Fruit fly (Drosophila melanogaster) whole organism, adult: ENCODE data around the gene CG13306.

Source experiments
- CG11617 ChIP-seq: fragments of 200-800 bp; sonication (Bioruptor generic); optimal IDR thresholded peaks from 2 replicates; lab custom pipeline; 2017; ENCODE audit warnings: mild to moderate bottlenecking, missing biosample characterization, missing genetic modification reagents, missing genetic modification characterization
- CG12768 ChIP-seq: fragments of 200-800 bp; sonication (Bioruptor generic); optimal IDR thresholded peaks from 2 replicates; lab custom pipeline; 2017; ENCODE audit warnings: missing biosample characterization, missing genetic modification characterization, mild to moderate bottlenecking, moderate library complexity, missing genetic modification reagents
- CG14711 ChIP-seq: fragments of 200-800 bp; sonication (Bioruptor generic); optimal IDR thresholded peaks from 2 replicates; lab custom pipeline; 2018; ENCODE audit warnings: missing biosample characterization, mild to moderate bottlenecking, missing genetic modification characterization, moderate library complexity
- CG1620 ChIP-seq: fragments of 200-800 bp; sonication (Bioruptor generic); optimal IDR thresholded peaks from 2 replicates; lab custom pipeline; 2016; ENCODE audit warnings: missing biosample characterization, missing genetic modification characterization
- CG33017 ChIP-seq: fragments of 200-800 bp; sonication (Bioruptor generic); optimal IDR thresholded peaks from 2 replicates; lab custom pipeline; 2018; ENCODE audit warnings: missing biosample characterization, mild to moderate bottlenecking, missing genetic modification characterization, moderate library complexity
- CG5204 ChIP-seq: fragments of 200-800 bp; sonication (Bioruptor generic); optimal IDR thresholded peaks from 2 replicates; lab custom pipeline; 2016; ENCODE audit warnings: missing biosample characterization, missing genetic modification characterization
- CG7045 ChIP-seq: fragments of 200-800 bp; sonication (Bioruptor generic); optimal IDR thresholded peaks from 2 replicates; lab custom pipeline; 2017; ENCODE audit warnings: missing biosample characterization, mild to moderate bottlenecking, missing genetic modification characterization
- CG7101 ChIP-seq: fragments of 200-800 bp; sonication (Bioruptor generic); optimal IDR thresholded peaks from 2 replicates; lab custom pipeline; 2018; ENCODE audit warnings: missing biosample characterization, mild to moderate bottlenecking, missing genetic modification characterization, moderate library complexity
- Clk ChIP-seq: fragments of 200-800 bp; sonication (Bioruptor generic); optimal IDR thresholded peaks from 2 replicates; lab custom pipeline; 2017; ENCODE audit warnings: missing biosample characterization, missing genetic modification characterization
- Crg-1 ChIP-seq: fragments of 200-800 bp; sonication (Bioruptor generic); optimal IDR thresholded peaks from 2 replicates; lab custom pipeline; 2016; ENCODE audit warnings: missing biosample characterization, missing genetic modification characterization
- Hr96 ChIP-seq: fragments of 200-800 bp; sonication (Bioruptor generic); optimal IDR thresholded peaks from 2 replicates; lab custom pipeline; 2016; ENCODE audit warnings: missing biosample characterization, missing genetic modification characterization
- Mnt ChIP-seq: fragments of 200-800 bp; sonication (Bioruptor generic); optimal IDR thresholded peaks from 2 replicates; lab custom pipeline; 2016; ENCODE audit warnings: missing biosample characterization, mild to moderate bottlenecking, missing genetic modification characterization
- bab1 ChIP-seq: fragments of 200-800 bp; sonication (Bioruptor generic); optimal IDR thresholded peaks from 3 replicates; lab custom pipeline; 2019; ENCODE audit warnings: missing biosample characterization, mild to moderate bottlenecking, missing genetic modification characterization, moderate library complexity
- cic ChIP-seq: fragments of 200-800 bp; sonication (Bioruptor generic); optimal IDR thresholded peaks from 2 replicates; lab custom pipeline; 2017; ENCODE audit warnings: missing biosample characterization, mild to moderate bottlenecking, missing genetic modification characterization, moderate library complexity
- cnc ChIP-seq, 2 experiments: fragments of >200 bp; optimal IDR thresholded peaks; 2 replicates each; lab custom pipeline; 2017
- kay ChIP-seq: fragments of 200-800 bp; sonication (Bioruptor generic); peaks from one replicate; lab custom pipeline; 2016; ENCODE audit warnings: missing biosample characterization, missing genetic modification characterization, borderline replicate concordance
- ovo ChIP-seq: fragments of 200-800 bp; sonication (Bioruptor generic); optimal IDR thresholded peaks from 2 replicates; lab custom pipeline; 2016; ENCODE audit warnings: missing biosample characterization, missing genetic modification characterization
- pad ChIP-seq: fragments of 200-800 bp; sonication (Bioruptor generic); optimal IDR thresholded peaks from 3 replicates; lab custom pipeline; 2017; ENCODE audit warnings: missing biosample characterization, missing genetic modification characterization, mild to moderate bottlenecking, moderate library complexity, missing genetic modification reagents
- tj ChIP-seq: fragments of 200-800 bp; sonication (Bioruptor generic); optimal IDR thresholded peaks from 3 replicates; lab custom pipeline; 2017; ENCODE audit warnings: missing biosample characterization, mild to moderate bottlenecking, missing genetic modification characterization, moderate library complexity
- toe ChIP-seq: fragments of 200-800 bp; sonication (Bioruptor generic); optimal IDR thresholded peaks from 2 replicates; lab custom pipeline; 2016; ENCODE audit warnings: missing biosample characterization, missing genetic modification characterization

The CG13306 gene

dm6 chr3L:8718602-8719001 lies 30.9 kb downstream of the CG13306 start:
- TF ChIP-seq CG14711 (tag; lab: Kevin White, UChicago) (peak; percentile 35), CG7101 (tag; lab: Kevin White, UChicago) (peak; percentile 26), kay (GFP tag; lab: Kevin White, UChicago) (peak; percentile 31), toe (GFP tag; lab: Kevin White, UChicago) (no peak)

- TF ChIP-seq pad (GFP tag; lab: Kevin White, UChicago) (no peak), Clk (GFP tag; lab: Kevin White, UChicago) (no peak), cnc (optimal IDR thresholded peaks at IDR 0.05; lab: Kevin White, UChicago) (no peak), bab1 (GFP tag; lab: Kevin White, UChicago) (no peak), CG7101 (tag; lab: Kevin White, UChicago) (no peak), CG11617 (GFP tag; lab: Kevin White, UChicago) (no peak), CG1620 (no peak), cic (GFP tag; lab: Kevin White, UChicago) (no peak), ovo (GFP tag; lab: Kevin White, UChicago) (no peak), CG14711 (tag; lab: Kevin White, UChicago) (no peak), toe (GFP tag; lab: Kevin White, UChicago) (no peak), CG33017 (tag; lab: Kevin White, UChicago) (no peak), Mnt (GFP tag; lab: Kevin White, UChicago) (no peak), kay (GFP tag; lab: Kevin White, UChicago) (no peak), CG7045 (no peak), Hr96 (no peak)
Observed at dm6 chr3L:8716013-8716412, 33.5 kb downstream of the CG13306 start.

DNA sequence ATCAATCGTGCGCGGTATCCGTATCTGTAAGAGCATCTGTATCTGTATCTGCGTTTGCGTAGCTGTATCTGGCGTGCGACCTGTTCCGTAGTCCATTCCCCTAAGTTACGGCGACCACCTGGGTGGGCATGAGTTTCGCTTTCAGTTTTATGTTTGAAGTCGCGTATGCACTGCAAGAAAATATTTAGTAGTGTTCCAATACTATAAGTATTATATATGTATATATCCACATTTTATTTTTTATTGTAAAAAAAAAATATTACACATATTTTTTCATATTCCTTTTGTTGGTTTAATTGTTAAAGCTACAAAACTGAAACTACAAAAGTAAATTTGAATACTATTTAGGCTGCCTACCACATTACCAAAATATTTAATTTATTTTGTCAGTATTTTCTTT lies 36.6 kb downstream of the CG13306 start:
- TF ChIP-seq CG33017 (tag; lab: Kevin White, UChicago) (no peak), Crg-1 (GFP tag; lab: Kevin White, UChicago) (no peak), kay (GFP tag; lab: Kevin White, UChicago) (no peak), toe (GFP tag; lab: Kevin White, UChicago) (no peak), cnc (optimal IDR thresholded peaks at IDR 0.05; lab: Kevin White, UChicago) (no peak), cic (GFP tag; lab: Kevin White, UChicago) (no peak)

DNA sequence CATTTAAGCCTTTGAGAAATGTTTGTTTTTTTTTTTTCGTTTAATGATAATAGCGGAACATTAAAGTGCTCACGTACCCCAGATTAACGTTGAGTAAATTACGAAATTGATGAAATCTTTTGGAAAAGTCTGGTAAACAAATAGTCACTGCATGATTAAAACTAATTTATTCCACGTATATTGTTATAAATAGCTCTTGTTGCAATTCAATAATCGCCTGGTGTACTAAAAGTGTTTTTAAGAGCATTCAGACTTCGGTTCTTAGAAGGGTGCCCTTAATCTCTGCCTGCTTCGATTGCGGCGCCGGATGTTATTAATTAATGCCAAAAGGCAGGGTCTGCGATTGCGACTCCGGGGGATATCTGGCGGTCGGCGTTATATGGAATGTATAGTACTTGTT lies 40.7 kb downstream of the CG13306 start:
- no peak for TF ChIP-seq Hr96
- no peak for TF ChIP-seq Crg-1 (GFP tag; lab: Kevin White, UChicago)
- no peak for TF ChIP-seq CG5204 (GFP tag; lab: Kevin White, UChicago)
- no peak for TF ChIP-seq CG7045
- TF ChIP-seq CG7101 (tag; lab: Kevin White, UChicago): no peak
- TF ChIP-seq CG33017 (tag; lab: Kevin White, UChicago): no peak
- no peak for TF ChIP-seq kay (GFP tag; lab: Kevin White, UChicago)
- TF ChIP-seq CG11617 (GFP tag; lab: Kevin White, UChicago): no peak
- TF ChIP-seq toe (GFP tag; lab: Kevin White, UChicago): no peak
- no peak for TF ChIP-seq Mnt (GFP tag; lab: Kevin White, UChicago)
- TF ChIP-seq CG12768 (GFP tag; lab: Kevin White, UChicago): no peak
- TF ChIP-seq CG14711 (tag; lab: Kevin White, UChicago): no peak
- no peak for TF ChIP-seq tj (GFP tag; lab: Kevin White, UChicago)
- no peak for TF ChIP-seq ovo (GFP tag; lab: Kevin White, UChicago)
- no peak for TF ChIP-seq Clk (GFP tag; lab: Kevin White, UChicago)
- TF ChIP-seq cnc (optimal IDR thresholded peaks at IDR 0.05; lab: Kevin White, UChicago): no peak

dm6 chr3L:8707821-8708220 lies 41.7 kb downstream of the CG13306 start:
- TF ChIP-seq CG11617 (GFP tag; lab: Kevin White, UChicago) (no peak), tj (GFP tag; lab: Kevin White, UChicago) (no peak), CG1620 (no peak), CG33017 (tag; lab: Kevin White, UChicago) (no peak), CG14711 (tag; lab: Kevin White, UChicago) (no peak), CG7045 (no peak), cnc (optimal IDR thresholded peaks at IDR 0.05; lab: Kevin White, UChicago) (no peak), cic (GFP tag; lab: Kevin White, UChicago) (no peak), Crg-1 (GFP tag; lab: Kevin White, UChicago) (no peak), pad (GFP tag; lab: Kevin White, UChicago) (no peak), CG5204 (GFP tag; lab: Kevin White, UChicago) (no peak), bab1 (GFP tag; lab: Kevin White, UChicago) (no peak), Mnt (GFP tag; lab: Kevin White, UChicago) (no peak), Hr96 (no peak), CG7101 (tag; lab: Kevin White, UChicago) (no peak), kay (GFP tag; lab: Kevin White, UChicago) (no peak), toe (GFP tag; lab: Kevin White, UChicago) (no peak), Clk (GFP tag; lab: Kevin White, UChicago) (no peak), ovo (GFP tag; lab: Kevin White, UChicago) (no peak)

- TF ChIP-seq CG5204 (GFP tag; lab: Kevin White, UChicago) (no peak), bab1 (GFP tag; lab: Kevin White, UChicago) (no peak), ovo (GFP tag; lab: Kevin White, UChicago) (no peak), Clk (GFP tag; lab: Kevin White, UChicago) (no peak), pad (GFP tag; lab: Kevin White, UChicago) (no peak), tj (GFP tag; lab: Kevin White, UChicago) (no peak), Mnt (GFP tag; lab: Kevin White, UChicago) (no peak), CG1620 (no peak), toe (GFP tag; lab: Kevin White, UChicago) (no peak), CG14711 (tag; lab: Kevin White, UChicago) (no peak), CG12768 (GFP tag; lab: Kevin White, UChicago) (no peak), CG7045 (no peak), Crg-1 (GFP tag; lab: Kevin White, UChicago) (no peak), cic (GFP tag; lab: Kevin White, UChicago) (no peak), Hr96 (no peak), cnc (optimal IDR thresholded peaks at IDR 0.05; lab: Kevin White, UChicago) (no peak), CG33017 (tag; lab: Kevin White, UChicago) (no peak), kay (GFP tag; lab: Kevin White, UChicago) (no peak), CG7101 (tag; lab: Kevin White, UChicago) (no peak)
Observed at dm6 chr3L:8707075-8707474, 42.5 kb downstream of the CG13306 start.
